Fruit fly (Drosophila melanogaster) whole organism, wandering third instar larva: ENCODE measurements around the gene CG15432.

Source experiments
- Abd-B ChIP-seq: fragments of >200 bp; optimal IDR thresholded peaks from 2 replicates; lab custom pipeline; 2017; ENCODE audit warnings: missing biosample characterization, missing genetic modification characterization
- CG32264 ChIP-seq: fragments of 200-800 bp; sonication (Bioruptor generic); optimal IDR thresholded peaks from 2 replicates; lab custom pipeline; 2016; ENCODE audit warnings: missing biosample characterization, missing genetic modification characterization
- CG9705 ChIP-seq: fragments of 200-800 bp; sonication (Bioruptor generic); optimal IDR thresholded peaks from 2 replicates; lab custom pipeline; 2018; ENCODE audit warnings: missing biosample characterization, mild to moderate bottlenecking, missing genetic modification characterization
- CrebA ChIP-seq: fragments of 200-800 bp; sonication (Bioruptor generic); optimal IDR thresholded peaks from 2 replicates; lab custom pipeline; 2016; ENCODE audit warnings: missing biosample characterization, mild to moderate bottlenecking, missing genetic modification characterization, borderline replicate concordance
- Dfd ChIP-seq: fragments of >200 bp; optimal IDR thresholded peaks from 2 replicates; lab custom pipeline; 2017; ENCODE audit warnings: missing biosample characterization, missing genetic modification characterization
- Dif ChIP-seq: fragments of 200-275, 200-300 bp; sonication (Bioruptor generic); optimal IDR thresholded peaks from 2 replicates; lab custom pipeline; 2018; ENCODE audit warnings: missing biosample characterization, missing genetic modification characterization; ENCODE audit not compliant: partially characterized antibody
- GATAd ChIP-seq: sonication (Bioruptor generic); optimal IDR thresholded peaks from 2 replicates; lab custom pipeline; 2016; ENCODE audit warnings: missing biosample characterization, missing genetic modification characterization
- HLH106 ChIP-seq: fragments of 200-800 bp; optimal IDR thresholded peaks from 3 replicates; lab custom pipeline; 2019; ENCODE audit warnings: missing biosample characterization, mild to moderate bottlenecking, missing genetic modification characterization, moderate library complexity
- Hnf4 ChIP-seq: fragments of 200-800 bp; sonication (Bioruptor generic); optimal IDR thresholded peaks from 2 replicates; lab custom pipeline; 2016; ENCODE audit warnings: missing biosample characterization, mild to moderate bottlenecking, missing genetic modification characterization
- Hr78 ChIP-seq: fragments of >200 bp; optimal IDR thresholded peaks from 2 replicates; lab custom pipeline; 2017; ENCODE audit warnings: missing biosample characterization, missing genetic modification characterization
- Hr83 ChIP-seq: fragments of 200-300 bp; sonication (Bioruptor generic); optimal IDR thresholded peaks from 2 replicates; lab custom pipeline; 2016; ENCODE audit warnings: missing biosample characterization, mild to moderate bottlenecking, missing genetic modification characterization, moderate library complexity; ENCODE audit not compliant: poor library complexity, severe bottlenecking
- Jra ChIP-seq: sonication (Bioruptor generic); optimal IDR thresholded peaks from 2 replicates; lab custom pipeline; 2016; ENCODE audit warnings: missing biosample characterization, missing genetic modification characterization
- Mio ChIP-seq: sonication (Bioruptor generic); optimal IDR thresholded peaks from 2 replicates; lab custom pipeline; 2016; ENCODE audit warnings: missing biosample characterization, missing genetic modification characterization
- Myc ChIP-seq: fragments of >200 bp; optimal IDR thresholded peaks from 2 replicates; lab custom pipeline; 2017
- N ChIP-seq: fragments of >200 bp; optimal IDR thresholded peaks from 2 replicates; lab custom pipeline; 2018; ENCODE audit warnings: missing biosample characterization, missing external identifiers, missing genetic modification characterization
- OdsH ChIP-seq: fragments of 200-800 bp; sonication (Bioruptor generic); optimal IDR thresholded peaks from 2 replicates; lab custom pipeline; 2016; ENCODE audit warnings: missing biosample characterization, mild to moderate bottlenecking, missing genetic modification characterization
- Rel ChIP-seq, 2 experiments: fragments of 200-800 bp; sonication (Bioruptor generic) in 1 of 2; optimal IDR thresholded peaks; 2 replicates in 1 of 2; 3 replicates in 1 of 2; lab custom pipeline; 2016 to 2019; ENCODE audit warnings: mild to moderate bottlenecking in 2 of 2, missing biosample characterization in 2 of 2, missing genetic modification characterization in 2 of 2, moderate library complexity in 1 of 2
- Sp1 ChIP-seq: fragments of 200-800 bp; sonication (Bioruptor generic); optimal IDR thresholded peaks from 3 replicates; lab custom pipeline; 2019; ENCODE audit warnings: missing biosample characterization, mild to moderate bottlenecking, missing genetic modification characterization, moderate library complexity
- Vsx2 ChIP-seq: fragments of 200-300, 225-300 bp; sonication (Bioruptor generic); optimal IDR thresholded peaks from 2 replicates; lab custom pipeline; 2018; ENCODE audit warnings: missing biosample characterization, missing genetic modification characterization; ENCODE audit not compliant: partially characterized antibody
- br ChIP-seq: fragments of 200-800 bp; sonication (Bioruptor generic); optimal IDR thresholded peaks from 2 replicates; lab custom pipeline; 2016; ENCODE audit warnings: missing biosample characterization, missing genetic modification characterization
- dl ChIP-seq, 2 experiments: fragments of 175-275, 200-275 bp in 1 of 2; fragments of 200-275 bp in 1 of 2; sonication (Bioruptor generic); optimal IDR thresholded peaks; lab custom pipeline; 2018; ENCODE audit warnings: mild to moderate bottlenecking in 2 of 2, missing biosample characterization in 2 of 2, missing genetic modification characterization in 2 of 2, moderate library complexity in 2 of 2; ENCODE audit not compliant: partially characterized antibody in 2 of 2, insufficient read depth in 1 of 2
- dmrt93B ChIP-seq: fragments of 200-800 bp; sonication (Bioruptor generic); optimal IDR thresholded peaks from 2 replicates; lab custom pipeline; 2018; ENCODE audit warnings: missing biosample characterization, mild to moderate bottlenecking, missing genetic modification characterization
- dsf ChIP-seq: sonication (Bioruptor generic); optimal IDR thresholded peaks from 2 replicates; lab custom pipeline; 2016; ENCODE audit warnings: missing biosample characterization, missing genetic modification characterization, borderline replicate concordance
- ey ChIP-seq: fragments of 200-800 bp; sonication (Bioruptor generic); optimal IDR thresholded peaks from 2 replicates; lab custom pipeline; 2016; ENCODE audit warnings: missing biosample characterization, missing genetic modification characterization
- foxo ChIP-seq, 2 experiments: fragments of 200-800 bp; sonication (Bioruptor generic); optimal IDR thresholded peaks; 2 replicates in 1 of 2; 3 replicates in 1 of 2; lab custom pipeline; 2016 to 2017; ENCODE audit warnings: missing biosample characterization in 2 of 2, missing genetic modification characterization in 2 of 2
- fru ChIP-seq: fragments of 200-800 bp; sonication (Bioruptor generic); optimal IDR thresholded peaks from 3 replicates; lab custom pipeline; 2016; ENCODE audit warnings: missing biosample characterization, mild to moderate bottlenecking, missing genetic modification characterization
- h ChIP-seq: fragments of 200-800 bp; sonication (Bioruptor generic); optimal IDR thresholded peaks from 3 replicates; lab custom pipeline; 2016; ENCODE audit warnings: missing biosample characterization, mild to moderate bottlenecking, missing genetic modification characterization
- jim ChIP-seq: fragments of 175-275, 200-325 bp; sonication (Bioruptor generic); optimal IDR thresholded peaks from 2 replicates; lab custom pipeline; 2016; ENCODE audit warnings: missing biosample characterization, mild to moderate bottlenecking, missing genetic modification characterization
- pan ChIP-seq: fragments of >200 bp; optimal IDR thresholded peaks from 2 replicates; lab custom pipeline; 2017
- psq ChIP-seq: fragments of 200-800 bp; sonication (Bioruptor generic); optimal IDR thresholded peaks from 3 replicates; lab custom pipeline; 2017; ENCODE audit warnings: missing biosample characterization, mild to moderate bottlenecking, missing genetic modification characterization, moderate library complexity
- rgr ChIP-seq: fragments of 200-800 bp; sonication (Bioruptor generic); optimal IDR thresholded peaks from 3 replicates; lab custom pipeline; 2016; ENCODE audit warnings: missing biosample characterization, mild to moderate bottlenecking, missing genetic modification characterization
- sage ChIP-seq: fragments of 200-800 bp; sonication (Bioruptor generic); optimal IDR thresholded peaks from 2 replicates; lab custom pipeline; 2016; ENCODE audit warnings: missing biosample characterization, mild to moderate bottlenecking, missing genetic modification characterization
- sv ChIP-seq: fragments of 200-800 bp; sonication (Bioruptor generic); optimal IDR thresholded peaks from 3 replicates; lab custom pipeline; 2016; ENCODE audit warnings: missing biosample characterization, missing genetic modification characterization
- tai ChIP-seq: sonication (Bioruptor generic); optimal IDR thresholded peaks from 2 replicates; lab custom pipeline; 2016; ENCODE audit warnings: missing biosample characterization, missing genetic modification characterization
- usp ChIP-seq: fragments of >200 bp; optimal IDR thresholded peaks from 2 replicates; lab custom pipeline; 2017; ENCODE audit warnings: missing biosample characterization, missing genetic modification characterization
- woc ChIP-seq: sonication (Bioruptor generic); optimal IDR thresholded peaks from 2 replicates; lab custom pipeline; 2016; ENCODE audit warnings: missing biosample characterization, mild to moderate bottlenecking, missing genetic modification characterization

CG15432 gene

dm6 chr2L:4442010-4442587, at the start of gene CG15432, which contains the start of gene Sfp24F:
TSS of gene CG15432 (plus strand) at chr2L:4442320.
TSS of gene Sfp24F (minus strand) at chr2L:4442060.
- no peak for TF ChIP-seq sv (GFP tag; lab: Kevin White, UChicago)
- no peak for TF ChIP-seq ey (GFP tag; lab: Kevin White, UChicago)
- TF ChIP-seq N (GFP tag; lab: Kevin White, UChicago): no peak
- no peak for TF ChIP-seq dl (GFP tag; optimal IDR thresholded peaks at IDR 0.05; lab: Kevin White, UChicago; ENCODE audit: insufficient read depth in 1 of 2, partially characterized antibody in 2 of 2)
- TF ChIP-seq GATAd (GFP tag; lab: Kevin White, UChicago): no peak
- no peak for TF ChIP-seq Dif
- no peak for TF ChIP-seq Hnf4
- TF ChIP-seq Mio (GFP tag; lab: Kevin White, UChicago): no peak
- TF ChIP-seq h: no peak

- no peak for TF ChIP-seq usp (GFP tag; lab: Kevin White, UChicago)
- TF ChIP-seq Myc: peak; percentile 71
- TF ChIP-seq CG9705 (GFP tag; lab: Kevin White, UChicago): peak; percentile 4
- no peak for TF ChIP-seq Hr78 (GFP tag; lab: Kevin White, UChicago)
- TF ChIP-seq Dif: no peak
- TF ChIP-seq CG32264 (GFP tag; lab: Kevin White, UChicago): no peak
- TF ChIP-seq tai (GFP tag; lab: Kevin White, UChicago): no peak
- TF ChIP-seq Jra: no peak
- TF ChIP-seq br (GFP tag; lab: Kevin White, UChicago): no peak
- peak; percentile 30 for TF ChIP-seq OdsH (GFP tag; lab: Kevin White, UChicago)
- no peak for TF ChIP-seq sage (GFP tag; lab: Kevin White, UChicago)
- TF ChIP-seq rgr (GFP tag; lab: Kevin White, UChicago): no peak
- no peak for TF ChIP-seq ey (GFP tag; lab: Kevin White, UChicago)
- no peak for TF ChIP-seq Rel (GFP tag; optimal IDR thresholded peaks at IDR 0.05; lab: Kevin White, UChicago)
- no peak for TF ChIP-seq Rel (tag; optimal IDR thresholded peaks at IDR 0.05; lab: Kevin White, UChicago)
- TF ChIP-seq dsf: no peak
- TF ChIP-seq GATAd (GFP tag; lab: Kevin White, UChicago): no peak
- no peak for TF ChIP-seq h
- TF ChIP-seq N (GFP tag; lab: Kevin White, UChicago): no peak
- no peak for TF ChIP-seq pan
- no peak for TF ChIP-seq jim (GFP tag; lab: Kevin White, UChicago)
- TF ChIP-seq dl (GFP tag; optimal IDR thresholded peaks at IDR 0.05; lab: Kevin White, UChicago; ENCODE audit: insufficient read depth in 1 of 2, partially characterized antibody in 2 of 2): no peak
- no peak for TF ChIP-seq Hr83 (GFP tag; lab: Kevin White, UChicago)
- no peak for TF ChIP-seq foxo (GFP tag; optimal IDR thresholded peaks at IDR 0.05; lab: Kevin White, UChicago)
- no peak for TF ChIP-seq Mio (GFP tag; lab: Kevin White, UChicago)
- no peak for TF ChIP-seq CrebA
- TF ChIP-seq sv (GFP tag; lab: Kevin White, UChicago): peak; percentile 20
- TF ChIP-seq psq (GFP tag; lab: Kevin White, UChicago): peak; percentile 29
- no peak for TF ChIP-seq fru (GFP tag; lab: Kevin White, UChicago)
- no peak for TF ChIP-seq dmrt93B
- no peak for TF ChIP-seq Dfd (GFP tag; lab: Kevin White, UChicago)
- TF ChIP-seq Abd-B (GFP tag; lab: Kevin White, UChicago): no peak
- no peak for TF ChIP-seq Hnf4
- peak; percentile 52 for TF ChIP-seq HLH106 (tag; lab: Kevin White, UChicago)
- no peak for TF ChIP-seq Vsx2 (GFP tag; lab: Kevin White, UChicago)
These were observed 48.2 kb upstream of the CG15432 start, which contains the start of gene CG3652 for dm6 chr2L:4393842-4394421. TSS of gene CG3652 (minus strand) at chr2L:4393876.

dm6 chr2L:4400653-4401052, 41.5 kb upstream of the CG15432 start, which contains the start of gene CG33003:
TSS of gene CG33003 (plus strand) at chr2L:4400953.
- TF ChIP-seq sage (GFP tag; lab: Kevin White, UChicago): no peak
- TF ChIP-seq Mio (GFP tag; lab: Kevin White, UChicago): no peak
- TF ChIP-seq br (GFP tag; lab: Kevin White, UChicago): no peak
- no peak for TF ChIP-seq fru (GFP tag; lab: Kevin White, UChicago)
- no peak for TF ChIP-seq Sp1
- no peak for TF ChIP-seq woc (GFP tag; lab: Kevin White, UChicago)
- TF ChIP-seq HLH106 (tag; lab: Kevin White, UChicago): no peak
- TF ChIP-seq foxo (GFP tag; optimal IDR thresholded peaks at IDR 0.05; lab: Kevin White, UChicago): no peak
- no peak for TF ChIP-seq N (GFP tag; lab: Kevin White, UChicago)
- TF ChIP-seq GATAd (GFP tag; lab: Kevin White, UChicago): no peak
- TF ChIP-seq dmrt93B: no peak
- no peak for TF ChIP-seq Myc
- no peak for TF ChIP-seq rgr (GFP tag; lab: Kevin White, UChicago)
- TF ChIP-seq jim (GFP tag; lab: Kevin White, UChicago): no peak
- no peak for TF ChIP-seq dl (GFP tag; optimal IDR thresholded peaks at IDR 0.05; lab: Kevin White, UChicago; ENCODE audit: insufficient read depth in 1 of 2, partially characterized antibody in 2 of 2)
- no peak for TF ChIP-seq CG9705 (GFP tag; lab: Kevin White, UChicago)
- no peak for TF ChIP-seq psq (GFP tag; lab: Kevin White, UChicago)
